Fruit fly (Drosophila melanogaster): ENCODE measurements around the gene cnc.

- TF ChIP-seq Eip93F (GFP tag; optimal IDR thresholded peaks at IDR 0.05) (no peak), fkh (GFP tag; optimal IDR thresholded peaks at IDR 0.05) (no peak), CG8319 (GFP tag; optimal IDR thresholded peaks at IDR 0.05) (no peak), CG10669 (GFP tag; optimal IDR thresholded peaks at IDR 0.05) (no peak), spab (GFP tag; optimal IDR thresholded peaks at IDR 0.05) (no peak), CG1621 (tag; optimal IDR thresholded peaks at IDR 0.05) (no peak), CG6854 (GFP tag; optimal IDR thresholded peaks at IDR 0.05) (no peak), CG11902 (GFP tag; optimal IDR thresholded peaks at IDR 0.05) (no peak), CG3032 (tag; optimal IDR thresholded peaks at IDR 0.05) (no peak), Sox15 (GFP tag; optimal IDR thresholded peaks at IDR 0.05) (no peak), CG11762 (GFP tag; optimal IDR thresholded peaks at IDR 0.05; ENCODE audit: insufficient read depth) (no peak)
Measured at dm6 chr3R:23138439-23138838, 88.1 kb downstream of the cnc start.
